Worm (Caenorhabditis elegans): Measurements from ENCODE around the gene E02C12.8.

Gene E02C12.8

DNA sequence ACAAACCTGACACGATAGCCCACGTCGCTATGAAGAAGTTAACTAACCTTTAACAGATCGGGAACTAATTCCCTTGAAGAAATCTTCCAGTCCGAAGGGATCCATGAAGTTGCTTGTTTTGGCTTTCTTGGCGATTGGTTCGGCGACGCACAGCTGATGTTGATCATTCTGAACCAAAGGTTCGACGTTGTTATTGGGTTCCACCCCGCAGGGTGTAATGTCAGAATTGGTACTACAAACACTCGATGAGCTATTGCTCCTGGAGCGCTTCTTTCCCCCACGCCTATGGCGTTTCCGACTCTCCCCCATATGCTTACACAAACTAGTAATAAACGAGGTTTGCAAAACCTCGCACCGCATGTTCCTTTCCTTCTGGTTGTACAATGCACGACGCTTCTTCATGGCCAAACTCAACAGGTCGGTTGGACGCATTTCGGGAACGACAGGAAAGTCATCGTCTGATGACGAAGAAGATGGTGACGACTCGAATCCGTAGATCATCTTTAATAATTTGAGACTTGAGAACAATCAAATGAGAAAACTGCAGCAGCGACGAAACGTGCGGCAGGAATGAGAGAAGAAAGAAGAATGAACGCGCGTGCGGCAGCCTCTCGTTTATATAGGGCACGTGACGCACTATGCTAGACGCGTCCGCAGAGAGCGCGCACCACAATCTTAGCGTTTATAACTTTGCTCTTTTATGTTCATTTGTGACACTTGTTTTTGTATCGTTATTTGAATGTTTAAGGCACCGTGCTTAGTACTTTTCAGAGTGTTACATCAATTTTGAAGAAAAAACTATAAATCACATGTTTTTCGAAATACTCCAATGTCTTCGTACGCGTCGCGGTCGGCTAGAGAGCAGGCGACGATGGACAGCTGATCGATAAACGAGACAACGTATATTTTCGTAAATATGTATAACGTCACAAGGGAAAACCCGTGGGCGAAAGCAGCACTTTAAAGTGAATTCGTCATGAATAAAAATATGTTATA lies 29.5 kb downstream of the E02C12.8 start, which contains the start of gene tos-1 (continued):
- no peak for TF ChIP-seq hmg-20 (GFP tag; IDR thresholded peaks at IDR 0.05)
- peak; percentile 36 for TF ChIP-seq efl-1 (GFP tag; optimal IDR thresholded peaks at IDR 0.05)
- peak; percentile 21 for TF ChIP-seq unc-130 (GFP tag; optimal IDR thresholded peaks at IDR 0.05)
- TF ChIP-seq aptf-3 (GFP tag; IDR thresholded peaks at IDR 0.05) = no peak
- TF ChIP-seq pha-4 (tag; optimal IDR thresholded peaks at IDR 0.05) = peak; percentile 83
- TF ChIP-seq ceh-40 (GFP tag; IDR thresholded peaks at IDR 0.05) = no peak
- TF ChIP-seq aptf-2 (GFP tag; conservative IDR thresholded peaks at IDR 0.05) = 0 out of 2 replicates have a peak, but pooled peaks have one; percentile 42
- TF ChIP-seq hlh-12 (tag; optimal IDR thresholded peaks at IDR 0.05) = no peak
- no peak for TF ChIP-seq F39B2.1 (GFP tag; IDR thresholded peaks at IDR 0.05)
- peak; percentile 82 for TF ChIP-seq hmg-1.2 (GFP tag; IDR thresholded peaks at IDR 0.05)
- TF ChIP-seq T26A5.8 (tag; optimal IDR thresholded peaks at IDR 0.05) = no peak
- peak; percentile 91 for TF ChIP-seq let-526 (GFP tag; IDR thresholded peaks at IDR 0.05)
- TF ChIP-seq zfh-2 (GFP tag; conservative IDR thresholded peaks at IDR 0.05) = no peak; the same call in 1 of the 2 replicates
- no peak for TF ChIP-seq sptf-2 (GFP tag; optimal IDR thresholded peaks at IDR 0.05)
- peak; percentile 21 for TF ChIP-seq T07F8.4 (tag; optimal IDR thresholded peaks at IDR 0.05)

DNA sequence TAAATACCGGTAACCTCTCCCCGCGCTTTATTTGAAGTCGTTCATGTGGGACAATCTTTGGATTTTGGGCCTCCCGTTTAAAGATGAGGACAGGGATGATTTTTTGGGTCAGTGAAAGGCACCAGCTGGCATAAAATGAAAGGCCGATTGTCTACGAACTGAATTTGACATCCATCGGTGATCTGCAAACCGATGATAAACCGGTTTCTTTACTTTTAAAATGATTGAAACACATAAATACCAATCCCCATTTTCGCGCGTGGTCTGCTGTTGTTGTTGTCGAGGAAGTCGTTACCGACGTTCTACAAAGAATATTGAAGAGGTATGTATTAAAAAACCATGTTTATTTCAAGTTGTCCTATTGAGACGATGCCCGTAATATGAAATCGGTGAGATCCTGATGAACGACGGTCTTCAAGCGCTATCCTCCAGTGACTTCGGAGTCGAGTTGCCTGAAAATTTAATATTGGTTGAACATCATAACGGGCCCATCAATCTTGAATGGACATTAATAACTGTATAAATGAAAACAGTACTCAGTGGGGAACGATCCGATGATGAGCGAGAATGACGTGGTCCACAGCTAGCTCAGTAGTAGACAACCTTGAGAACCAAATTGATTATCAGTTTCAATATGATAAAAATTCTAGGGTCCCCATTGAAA lies 30.3 kb downstream of the E02C12.8 start:
- TF ChIP-seq gei-17 (GFP tag; optimal IDR thresholded peaks at IDR 0.05) (no peak), lir-1 (GFP tag; conservative IDR thresholded peaks at IDR 0.05) (0 out of 2 replicates have a peak, but pooled peaks have one; percentile 27), ama-1 (optimal IDR thresholded peaks at IDR 0.05) (peak; percentile 85), ama-1 (GFP tag; optimal IDR thresholded peaks at IDR 0.05) (peak in 1 of 2 experiments; percentile 45), ceh-58 (GFP tag; IDR thresholded peaks at IDR 0.05) (peak; percentile 69; the same call in 1 of the 2 replicates), ceh-79 (tag; optimal IDR thresholded peaks at IDR 0.05) (no peak), nhr-80 (tag; optimal IDR thresholded peaks at IDR 0.05) (no peak), Y53G8AR.9 (GFP tag; conservative IDR thresholded peaks at IDR 0.05) (peak; percentile 92), B0019.2 (GFP tag; conservative IDR thresholded peaks at IDR 0.05) (0 out of 2 replicates have a peak, but pooled peaks have one; percentile 11), nhr-120 (GFP tag; IDR thresholded peaks at IDR 0.05) (no peak), dpl-1 (GFP tag; optimal IDR thresholded peaks at IDR 0.05) (no peak), tbx-9 (tag; optimal IDR thresholded peaks at IDR 0.05; ENCODE audit: borderline replicate concordance) (no peak), bed-1 (GFP tag; IDR thresholded peaks at IDR 0.05) (0 out of 2 replicates have a peak, but pooled peaks have one; percentile 8), akir-1 (GFP tag; optimal IDR thresholded peaks at IDR 0.05) (no peak), snpc-1.3 (tag; optimal IDR thresholded peaks at IDR 0.05; ENCODE audit: insufficient read depth) (no peak), athp-1 (tag; optimal IDR thresholded peaks at IDR 0.05) (no peak), ccch-3 (GFP tag; optimal IDR thresholded peaks at IDR 0.05) (no peak), hmg-1.2 (GFP tag; IDR thresholded peaks at IDR 0.05) (peak; percentile 56), aptf-3 (GFP tag; IDR thresholded peaks at IDR 0.05) (peak; percentile 57; the same call in 1 of the 2 replicates), mcd-1 (GFP tag; IDR thresholded peaks at IDR 0.05) (0 out of 2 replicates have a peak, but pooled peaks have one; percentile 44), ceh-91 (GFP tag; IDR thresholded peaks at IDR 0.05) (peak; percentile 60; the same call in 1 of the 2 replicates), Y95B8A.8 (GFP tag; IDR thresholded peaks at IDR 0.05) (peak; percentile 82), T07F8.4 (tag; optimal IDR thresholded peaks at IDR 0.05) (no peak), bed-2 (GFP tag; IDR thresholded peaks at IDR 0.05) (no peak), egl-18 (GFP tag; IDR thresholded peaks at IDR 0.05) (0 out of 2 replicates have a peak, but pooled peaks have one; percentile 7), C06A6.2 (GFP tag; conservative IDR thresholded peaks at IDR 0.05) (peak; percentile 53; the same call in 1 of the 2 replicates), ceh-40 (GFP tag; IDR thresholded peaks at IDR 0.05) (0 out of 2 replicates have a peak, but pooled peaks have one; percentile 76), ztf-6 (GFP tag; IDR thresholded peaks at IDR 0.05) (0 out of 2 replicates have a peak, but pooled peaks have one; percentile 7), F49E8.2 (tag; optimal IDR thresholded peaks at IDR 0.05; ENCODE audit: insufficient read depth) (no peak), rpc-1 (optimal IDR thresholded peaks at IDR 0.05) (no peak), rpc-1 (tag; optimal IDR thresholded peaks at IDR 0.05) (no peak), unc-130 (GFP tag; optimal IDR thresholded peaks at IDR 0.05) (no peak), repo-1 (tag; optimal IDR thresholded peaks at IDR 0.05) (no peak), B0261.1 (tag; optimal IDR thresholded peaks at IDR 0.05) (no peak)

All from whole organism, young adult.